Worm (Caenorhabditis elegans): Measurements from ENCODE around the gene C15H11.10.

The C15H11.10 gene

DNA sequence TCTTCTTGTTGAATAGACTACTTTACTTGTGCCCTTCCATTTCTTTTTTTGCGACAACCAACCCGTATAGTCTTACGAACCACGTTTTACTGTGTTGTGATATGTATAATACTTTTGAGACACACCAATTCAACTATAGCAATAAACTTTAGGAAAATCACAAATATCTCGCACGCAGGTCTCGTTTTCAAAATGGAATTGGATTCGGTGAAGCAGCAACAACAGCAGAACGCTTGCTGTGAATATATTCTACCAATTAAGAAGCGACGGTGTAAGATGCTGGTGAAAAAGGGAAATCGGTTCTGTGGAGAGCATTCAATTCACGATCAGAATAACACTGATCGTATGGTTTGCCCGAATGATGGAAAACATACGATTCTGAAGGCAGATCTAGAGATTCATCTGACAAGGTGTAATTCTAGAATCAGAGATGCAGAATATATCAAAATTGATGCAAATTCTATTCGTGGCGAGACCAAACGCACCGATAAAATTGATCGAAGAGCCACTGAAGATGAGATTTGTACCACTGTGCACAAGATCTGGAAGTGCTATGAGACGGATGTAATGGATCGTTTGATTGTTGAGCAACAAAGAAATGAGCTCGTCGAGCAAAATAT, 37.6 kb upstream of the C15H11.10 start, which contains the start of gene Y49A3A.3 (continued):
- peak; percentile 9 for TF ChIP-seq mxl-3 (GFP tag; optimal IDR thresholded peaks at IDR 0.05)
- peak; percentile 85 for TF ChIP-seq sdz-12 (GFP tag; optimal IDR thresholded peaks at IDR 0.05)
- no peak for TF ChIP-seq ztf-11 (tag; optimal IDR thresholded peaks at IDR 0.05)
- no peak for TF ChIP-seq dpl-1 (GFP tag; optimal IDR thresholded peaks at IDR 0.05)
- no peak for TF ChIP-seq ceh-28 (tag; optimal IDR thresholded peaks at IDR 0.05)
- TF ChIP-seq attf-4 (tag; optimal IDR thresholded peaks at IDR 0.05): no peak

DNA sequence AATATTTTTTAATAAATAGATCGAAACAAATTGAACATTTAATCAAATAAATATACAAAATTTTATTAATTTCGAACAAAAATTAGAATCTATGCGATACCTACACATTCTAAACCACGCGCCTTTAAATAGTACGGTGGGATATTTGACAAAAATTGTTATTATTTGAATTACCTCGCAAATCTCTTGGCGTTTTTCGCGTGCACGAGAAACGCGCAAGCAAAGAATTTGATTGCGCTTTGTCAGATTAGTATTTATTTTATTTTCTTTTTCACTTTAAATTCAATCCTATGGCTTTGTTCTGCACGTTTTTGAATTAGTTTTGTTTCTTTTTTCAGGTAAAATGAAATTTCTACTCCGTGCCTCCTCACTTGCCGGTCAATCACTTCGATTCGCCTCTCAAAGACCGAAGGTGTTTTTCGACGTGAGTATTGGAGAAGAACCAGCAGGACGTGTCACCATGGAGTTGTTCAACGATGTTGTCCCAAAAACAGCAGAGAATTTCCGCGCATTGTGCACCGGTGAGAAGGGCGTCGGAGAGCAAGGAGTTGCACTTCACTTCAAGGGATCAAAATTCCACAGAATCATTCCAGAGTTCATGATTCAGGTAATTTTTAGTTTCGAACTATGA, 36.1 kb upstream of the C15H11.10 start, which contains the start of gene cyn-1:
cyn-1 (plus strand) TSS at position 339 of the 631 bp plus-strand sequence.
- peak; percentile 77 for TF ChIP-seq hmg-1.1 (GFP tag; IDR thresholded peaks at IDR 0.05)
- no peak for TF ChIP-seq ceh-20 (GFP tag; IDR thresholded peaks at IDR 0.05)
- peak; percentile 8 for TF ChIP-seq zag-1 (tag; optimal IDR thresholded peaks at IDR 0.05)
- TF ChIP-seq D1046.2 (GFP tag; IDR thresholded peaks at IDR 0.05): no peak
- no peak for TF ChIP-seq madf-5 (GFP tag; IDR thresholded peaks at IDR 0.05)
- peak; percentile 40 for TF ChIP-seq F10B5.3 (tag; optimal IDR thresholded peaks at IDR 0.05)
- TF ChIP-seq lin-29 (GFP tag; IDR thresholded peaks at IDR 0.05): no peak
- TF ChIP-seq zip-2 (tag; optimal IDR thresholded peaks at IDR 0.05): peak; percentile 38
- peak; percentile 25 for TF ChIP-seq nhr-25 (tag; optimal IDR thresholded peaks at IDR 0.05; ENCODE audit: borderline replicate concordance, insufficient read depth)
- TF ChIP-seq Y75B8A.6 (GFP tag; IDR thresholded peaks at IDR 0.05): no peak
- no peak for TF ChIP-seq mdt-29 (GFP tag; IDR thresholded peaks at IDR 0.05)
- TF ChIP-seq nhr-111 (GFP tag; optimal IDR thresholded peaks at IDR 0.05): no peak
- peak; percentile 71 for TF ChIP-seq nhr-102 (tag; optimal IDR thresholded peaks at IDR 0.05)
- no peak for TF ChIP-seq zfp-3 (GFP tag; conservative IDR thresholded peaks at IDR 0.05)
- peak; percentile 51 for TF ChIP-seq nhr-28 (tag; optimal IDR thresholded peaks at IDR 0.05)
- TF ChIP-seq ZK546.5 (tag; optimal IDR thresholded peaks at IDR 0.05): no peak
- no peak for TF ChIP-seq mxl-3 (GFP tag; optimal IDR thresholded peaks at IDR 0.05)
- no peak for TF ChIP-seq nhr-237 (tag; optimal IDR thresholded peaks at IDR 0.05)
- TF ChIP-seq mes-2 (tag; optimal IDR thresholded peaks at IDR 0.05; ENCODE audit: poor library complexity, severe bottlenecking): peak; percentile 93
- no peak for TF ChIP-seq set-16 (GFP tag; IDR thresholded peaks at IDR 0.05)
- no peak for TF ChIP-seq mxl-2 (GFP tag; conservative IDR thresholded peaks at IDR 0.05)
- no peak for TF ChIP-seq daf-12 (tag; optimal IDR thresholded peaks at IDR 0.05)
- TF ChIP-seq pha-4 (GFP tag; IDR thresholded peaks at IDR 0.05): peak; percentile 49; the same call in 1 of the 2 replicates
- TF ChIP-seq pha-4 (tag; optimal IDR thresholded peaks at IDR 0.05): peak; percentile 72
- TF ChIP-seq daf-8 (GFP tag; IDR thresholded peaks at IDR 0.05): no peak
- peak; percentile 72 for TF ChIP-seq T20F7.1 (GFP tag; optimal IDR thresholded peaks at IDR 0.05)
- TF ChIP-seq aha-1 (tag): peak; percentile 31
- peak; percentile 54 for TF ChIP-seq jun-1 (tag; optimal IDR thresholded peaks at IDR 0.05)
- no peak for TF ChIP-seq dmd-9 (GFP tag; IDR thresholded peaks at IDR 0.05)
- no peak for TF ChIP-seq nhr-76 (tag; optimal IDR thresholded peaks at IDR 0.05)
- TF ChIP-seq dpl-1 (GFP tag; optimal IDR thresholded peaks at IDR 0.05): peak; percentile 97
- peak; percentile 66 for TF ChIP-seq spr-1 (tag; optimal IDR thresholded peaks at IDR 0.05)
- no peak for TF ChIP-seq pqm-1 (tag; optimal IDR thresholded peaks at IDR 0.05)
- TF ChIP-seq ama-1 (optimal IDR thresholded peaks at IDR 0.05): peak; percentile 10
- no peak for TF ChIP-seq F26F4.8 (GFP tag; conservative IDR thresholded peaks at IDR 0.05)
- no peak for TF ChIP-seq Y5F2A.4 (GFP tag; optimal IDR thresholded peaks at IDR 0.05)
- TF ChIP-seq madf-9 (GFP tag; conservative IDR thresholded peaks at IDR 0.05): peak; percentile 43; the same call in 1 of the 2 replicates
- TF ChIP-seq attf-4 (tag; optimal IDR thresholded peaks at IDR 0.05): no peak
- no peak for TF ChIP-seq tra-1 (GFP tag; IDR thresholded peaks at IDR 0.05)
- TF ChIP-seq tag-97 (GFP tag; IDR thresholded peaks at IDR 0.05): no peak
- no peak for TF ChIP-seq php-3 (GFP tag; IDR thresholded peaks at IDR 0.05)
- TF ChIP-seq lin-13 (GFP tag; optimal IDR thresholded peaks at IDR 0.05): no peak
- TF ChIP-seq ceh-62 (tag; optimal IDR thresholded peaks at IDR 0.05): no peak
- TF ChIP-seq zfp-2 (tag; optimal IDR thresholded peaks at IDR 0.05): no peak
- TF ChIP-seq hlh-11 (tag; optimal IDR thresholded peaks at IDR 0.05): peak; percentile 66

Measured in whole organism, L4 larva.